Worm (Caenorhabditis elegans) whole organism, L4 larva: ENCODE results near the gene F35G2.1.

Source experiments
- F49E8.2 ChIP-seq: sonication (generic microtip); optimal IDR thresholded peaks from 2 replicates; lab custom pipeline; 2016; ENCODE audit warnings: missing compliant biosample characterization, mild to moderate bottlenecking, missing genetic modification characterization, borderline replicate concordance
- ama-1 ChIP-seq: fragments of 150-350 bp; optimal IDR thresholded peaks from 2 replicates; lab custom pipeline; 2014; ENCODE audit warnings: inconsistent platforms, mixed read lengths
- fkh-10 ChIP-seq: fragments of 150-350 bp; optimal IDR thresholded peaks from 2 replicates; lab custom pipeline; 2014; ENCODE audit warnings: missing biosample characterization, missing genetic modification reagents, missing genetic modification characterization
- rbr-2 ChIP-seq: sonication (generic microtip); optimal IDR thresholded peaks from 2 replicates; lab custom pipeline; 2016; ENCODE audit warnings: missing genotype, missing genetic modification characterization, missing compliant biosample characterization
- snpc-4 ChIP-seq: fragments of 150-350 bp; optimal IDR thresholded peaks from 2 replicates; lab custom pipeline; 2014; ENCODE audit warnings: missing biosample characterization, missing genetic modification characterization

DNA sequence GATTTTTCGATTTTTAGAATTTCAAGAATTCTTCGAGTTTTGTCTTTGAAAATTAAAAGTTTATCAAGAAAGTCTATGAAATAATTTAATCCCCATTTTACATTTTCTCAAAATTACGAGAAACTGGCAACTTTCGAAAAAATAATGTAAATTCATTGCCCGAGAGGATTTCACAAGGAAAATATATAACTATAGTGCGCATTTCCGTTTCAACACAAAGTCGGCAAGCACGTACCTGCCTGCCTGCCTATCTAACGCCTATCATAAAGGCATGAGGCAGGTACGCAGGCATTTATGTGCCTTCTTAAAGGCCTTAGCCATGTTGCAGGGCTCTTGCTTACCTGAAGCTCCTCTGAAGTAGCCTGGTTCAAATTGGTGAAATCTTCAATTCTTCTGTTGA, 9.8 kb downstream of the F35G2.1 start:
- no peak for TF ChIP-seq F49E8.2 (tag; lab: Kevin White, UChicago)
- no peak for TF ChIP-seq ama-1 (lab: Kevin White, UChicago)
- no peak for TF ChIP-seq fkh-10 (GFP tag; lab: Kevin White, UChicago)
- no peak for TF ChIP-seq rbr-2 (tag; lab: Kevin White, UChicago)
- no peak for TF ChIP-seq snpc-4 (tag; lab: Kevin White, UChicago)
